Comparison of ENCODE assay signal across 1 fruit fly cellular context in genomic region chr2L:13998952-13999351, dm6.
TF ChIP-seq lines count a peak whose summit lies in the region.

No protein-coding gene starts in this region.

TF ChIP-seq in whole organism, prepupa, 60 proteins besides CTCF, POLR2A, EP300 and RAD21 (continued from another document):
- TF ChIP-seq acj6 (GFP tag; optimal IDR thresholded peaks at IDR 0.05; lab: Kevin White, UChicago) = peak; percentile 27
- peak; percentile 40 for TF ChIP-seq Sox14 (GFP tag; optimal IDR thresholded peaks at IDR 0.05; lab: Kevin White, UChicago)
- TF ChIP-seq CG8119 (GFP tag; IDR thresholded peaks at IDR 0.05; lab: Robert Waterston, UW) = peak; percentile 52; the same call in 1 of the 3 replicates
